Worm (Caenorhabditis elegans) whole organism, early embryonic: ENCODE results near the gene D2024.18.

Source experiments
- ama-1 ChIP-seq: fragments of 150-350 bp; optimal IDR thresholded peaks from 2 replicates; lab custom pipeline; 2014
- ets-7 ChIP-seq: sonication (generic microtip); optimal IDR thresholded peaks from 2 replicates; lab custom pipeline; 2016; ENCODE audit warnings: missing genotype, missing genetic modification characterization, missing compliant biosample characterization
- sea-1 ChIP-seq: fragments of 200-800 bp; sonication (Bioruptor generic); conservative IDR thresholded peaks from 2 replicates; pipeline ENCODE4 v1.3.6; 2022; ENCODE audit warnings: missing genetic modification characterization, missing compliant biosample characterization

- no peak for TF ChIP-seq ama-1
- TF ChIP-seq ets-7 (tag; lab: Kevin White, UChicago): no peak
- TF ChIP-seq sea-1: no peak
Measured at ce11 chrIV:7234623-7235022, 15.6 kb upstream of the D2024.18 start.
